Worm (Caenorhabditis elegans) whole organism, L1 larva: Measurements from ENCODE around the gene F18G5.6.
A peak's percentile ranks its signal among the peaks of the same experiment; 100 is the strongest.

Experiments
- C04F5.9 ChIP-seq: sonication (generic microtip); optimal IDR thresholded peaks from 2 replicates; lab custom pipeline; 2016; ENCODE audit warnings: missing genetic modification characterization, missing compliant biosample characterization
- C34B4.2 ChIP-seq: sonication (generic microtip); optimal IDR thresholded peaks from 2 replicates; lab custom pipeline; 2017; ENCODE audit warnings: mild to moderate bottlenecking, missing genetic modification characterization, missing compliant biosample characterization
- Y116A8C.19 ChIP-seq: sonication (generic microtip); optimal IDR thresholded peaks from 2 replicates; lab custom pipeline; 2016; ENCODE audit warnings: missing compliant biosample characterization, missing genetic modification characterization, borderline replicate concordance
- alr-1 ChIP-seq: fragments of 200-800 bp; sonication (Bioruptor generic); optimal IDR thresholded peaks from 2 replicates; lab custom pipeline; 2018; ENCODE audit warnings: borderline replicate concordance, mild to moderate bottlenecking, missing genetic modification characterization, missing compliant biosample characterization
- ama-1 ChIP-seq: fragments of 150-350 bp; optimal IDR thresholded peaks from 2 replicates; lab custom pipeline; 2014
- blmp-1 ChIP-seq: fragments of 150-350 bp; optimal IDR thresholded peaks from 2 replicates; lab custom pipeline; 2014; ENCODE audit warnings: missing biosample characterization, missing genetic modification characterization
- ceh-88 ChIP-seq: fragments of 200-800 bp; sonication (Bioruptor generic); IDR thresholded peaks from 2 replicates; pipeline ENCODE4 v1.3.6; 2022; ENCODE audit warnings: missing genetic modification characterization, missing compliant biosample characterization
- ceh-90 ChIP-seq: sonication (generic microtip); optimal IDR thresholded peaks from 2 replicates; lab custom pipeline; 2016; ENCODE audit warnings: missing genetic modification characterization, missing compliant biosample characterization
- ces-1 ChIP-seq: fragments of 150-350 bp; optimal IDR thresholded peaks from 2 replicates; lab custom pipeline; 2014; ENCODE audit warnings: missing biosample characterization, missing genetic modification reagents, missing genetic modification characterization
- dsc-1 ChIP-seq: sonication (generic microtip); optimal IDR thresholded peaks from 2 replicates; lab custom pipeline; 2016; ENCODE audit warnings: mild to moderate bottlenecking, missing genetic modification characterization, missing compliant biosample characterization
- efl-1 ChIP-seq, 4 experiments: fragments of 150-350 bp; optimal IDR thresholded peaks in 3 of 4; peaks in 1 of 4; 1 replicate in 1 of 4; 2 replicates in 3 of 4; lab custom pipeline; 2014; ENCODE audit warnings: missing biosample characterization in 2 of 4, missing genetic modification characterization in 2 of 4, missing genetic modification reagents in 2 of 4
- efl-3 ChIP-seq: fragments of 200-800 bp; sonication (Bioruptor generic); optimal IDR thresholded peaks from 2 replicates; lab custom pipeline; 2018; ENCODE audit warnings: mild to moderate bottlenecking, missing genetic modification characterization, missing compliant biosample characterization
- egl-13 ChIP-seq: sonication (generic microtip); optimal IDR thresholded peaks from 2 replicates; lab custom pipeline; 2016; ENCODE audit warnings: missing genotype, missing genetic modification reagents, missing genetic modification characterization, missing compliant biosample characterization
- egl-27 ChIP-seq, 2 experiments: fragments of 150-350 bp in 1 of 2; sonication (generic microtip); optimal IDR thresholded peaks; 3 replicates each; lab custom pipeline; 2017 to 2018; ENCODE audit warnings: missing biosample characterization in 2 of 2, missing genetic modification characterization in 2 of 2, missing genetic modification reagents in 2 of 2
- elt-2 ChIP-seq: sonication (generic microtip); optimal IDR thresholded peaks from 2 replicates; lab custom pipeline; 2016; ENCODE audit warnings: missing genetic modification characterization, mild to moderate bottlenecking, inconsistent platforms, missing compliant biosample characterization, missing genetic modification reagents
- elt-3 ChIP-seq, 6 experiments: fragments of 150-350 bp in 1 of 6; sonication (generic microtip); optimal IDR thresholded peaks; 2 replicates each; lab custom pipeline; 2017 to 2018; ENCODE audit warnings: missing biosample characterization in 6 of 6, missing genetic modification characterization in 6 of 6, inconsistent platforms in 1 of 6
- ets-5 ChIP-seq: fragments of 200-800 bp; sonication (Bioruptor generic); IDR thresholded peaks from 2 replicates; pipeline ENCODE4 v1.3.6; 2022; ENCODE audit warnings: missing genetic modification characterization, missing compliant biosample characterization
- hlh-4 ChIP-seq: sonication (generic microtip); optimal IDR thresholded peaks from 2 replicates; lab custom pipeline; 2016; ENCODE audit warnings: mild to moderate bottlenecking, missing genetic modification characterization, missing compliant biosample characterization
- hpl-2 ChIP-seq: fragments of 150-350 bp; optimal IDR thresholded peaks from 2 replicates; lab custom pipeline; 2014; ENCODE audit warnings: missing biosample characterization, missing genetic modification reagents, missing genetic modification characterization
- irx-1 ChIP-seq: sonication (generic microtip); optimal IDR thresholded peaks from 2 replicates; lab custom pipeline; 2016; ENCODE audit warnings: missing genetic modification characterization, missing compliant biosample characterization
- isw-1 ChIP-seq: fragments of 200-800 bp; sonication (Bioruptor generic); IDR thresholded peaks from 2 replicates; pipeline ENCODE4 v1.3.6; 2022; ENCODE audit warnings: missing genetic modification characterization, missing compliant biosample characterization
- jun-1 ChIP-seq: fragments of 150-350 bp; optimal IDR thresholded peaks from 2 replicates; lab custom pipeline; 2014; ENCODE audit warnings: missing biosample characterization, missing genetic modification reagents, missing genetic modification characterization
- lin-13 ChIP-seq: fragments of 150-350 bp; optimal IDR thresholded peaks from 2 replicates; lab custom pipeline; 2014; ENCODE audit warnings: missing biosample characterization, missing genetic modification reagents, missing genetic modification characterization
- lin-14 ChIP-seq: fragments of 200-800 bp; sonication (Bioruptor generic); optimal IDR thresholded peaks from 2 replicates; lab custom pipeline; 2018; ENCODE audit warnings: mild to moderate bottlenecking, missing genetic modification characterization, moderate library complexity, missing compliant biosample characterization
- lin-15B ChIP-seq: fragments of 150-350 bp; sonication (generic microtip); optimal IDR thresholded peaks from 3 replicates; lab custom pipeline; 2014; ENCODE audit warnings: missing biosample characterization, missing genetic modification characterization
- lin-35 ChIP-seq, 2 experiments: fragments of 150-350 bp; optimal IDR thresholded peaks; 2 replicates each; lab custom pipeline; 2014; ENCODE audit warnings: missing biosample characterization in 2 of 2, missing genetic modification characterization in 2 of 2, missing genetic modification reagents in 2 of 2
- lir-3 ChIP-seq: sonication (generic microtip); optimal IDR thresholded peaks from 2 replicates; lab custom pipeline; 2016; ENCODE audit warnings: mild to moderate bottlenecking, missing genetic modification characterization, moderate library complexity, missing compliant biosample characterization; ENCODE audit not compliant: poor library complexity
- lsy-2 ChIP-seq, 2 experiments: fragments of 150-350 bp; optimal IDR thresholded peaks; 2 replicates each; lab custom pipeline; 2014; ENCODE audit warnings: missing biosample characterization in 2 of 2, missing genetic modification characterization in 2 of 2
- mab-9 ChIP-seq: fragments of 200-800 bp; sonication (Bioruptor generic); IDR thresholded peaks from 2 replicates; pipeline ENCODE4 v1.3.6; 2022; ENCODE audit warnings: missing genetic modification reagents, missing genetic modification characterization, missing compliant biosample characterization
- mef-2 ChIP-seq: fragments of 150-350 bp; optimal IDR thresholded peaks from 2 replicates; lab custom pipeline; 2014; ENCODE audit warnings: missing biosample characterization, missing genetic modification characterization
- mep-1 ChIP-seq: fragments of 150-350 bp; optimal IDR thresholded peaks from 2 replicates; lab custom pipeline; 2014; ENCODE audit warnings: missing biosample characterization, missing genetic modification characterization
- nhr-11 ChIP-seq: fragments of 150-350 bp; optimal IDR thresholded peaks from 2 replicates; lab custom pipeline; 2014; ENCODE audit warnings: missing biosample characterization, missing genetic modification characterization
- nhr-237 ChIP-seq: fragments of 150-350 bp; optimal IDR thresholded peaks from 2 replicates; lab custom pipeline; 2014; ENCODE audit warnings: missing biosample characterization, missing genetic modification characterization
- nhr-28 ChIP-seq: fragments of 150-350 bp; optimal IDR thresholded peaks from 2 replicates; lab custom pipeline; 2014; ENCODE audit warnings: missing biosample characterization, missing genetic modification characterization
- nhr-71 ChIP-seq: sonication (generic microtip); optimal IDR thresholded peaks from 2 replicates; lab custom pipeline; 2016; ENCODE audit warnings: mild to moderate bottlenecking, missing genetic modification characterization, moderate library complexity, missing compliant biosample characterization
- nhr-76 ChIP-seq: sonication (generic microtip); optimal IDR thresholded peaks from 2 replicates; lab custom pipeline; 2017; ENCODE audit warnings: missing biosample characterization, missing genetic modification characterization
- nhr-77 ChIP-seq: fragments of 150-350 bp; optimal IDR thresholded peaks from 2 replicates; lab custom pipeline; 2014; ENCODE audit warnings: missing biosample characterization, missing genetic modification characterization
- nhr-90 ChIP-seq: sonication (generic microtip); optimal IDR thresholded peaks from 2 replicates; lab custom pipeline; 2016; ENCODE audit warnings: mild to moderate bottlenecking, missing genetic modification characterization, missing compliant biosample characterization; ENCODE audit not compliant: poor library complexity
- pag-3 ChIP-seq: sonication (generic microtip); optimal IDR thresholded peaks from 2 replicates; lab custom pipeline; 2017; ENCODE audit warnings: missing genetic modification characterization, mild to moderate bottlenecking, missing compliant biosample characterization, antibody characterized with exemption, borderline replicate concordance; ENCODE audit not compliant: insufficient read depth
- pqm-1 ChIP-seq: sonication (generic microtip); optimal IDR thresholded peaks from 3 replicates; lab custom pipeline; 2017; ENCODE audit warnings: missing biosample characterization, missing genetic modification characterization
- snpc-4 ChIP-seq: fragments of 150-350 bp; optimal IDR thresholded peaks from 2 replicates; lab custom pipeline; 2014; ENCODE audit warnings: missing biosample characterization, missing genetic modification characterization
- snu-23 ChIP-seq: sonication (generic microtip); optimal IDR thresholded peaks from 2 replicates; lab custom pipeline; 2016; ENCODE audit warnings: missing genetic modification characterization, missing compliant biosample characterization
- sox-4 ChIP-seq: sonication (generic microtip); optimal IDR thresholded peaks from 2 replicates; lab custom pipeline; 2016; ENCODE audit warnings: missing genetic modification characterization, missing compliant biosample characterization
- sptf-1 ChIP-seq: fragments of 150-350 bp; optimal IDR thresholded peaks from 2 replicates; lab custom pipeline; 2014; ENCODE audit warnings: missing biosample characterization, missing genetic modification characterization
- sup-37 ChIP-seq: fragments of 200-800 bp; sonication (Bioruptor generic); optimal IDR thresholded peaks from 2 replicates; lab custom pipeline; 2018; ENCODE audit warnings: mild to moderate bottlenecking, missing genetic modification characterization, missing compliant biosample characterization
- swsn-7 ChIP-seq: sonication (generic microtip); optimal IDR thresholded peaks from 2 replicates; lab custom pipeline; 2016; ENCODE audit warnings: missing genetic modification characterization, missing compliant biosample characterization
- tlp-1 ChIP-seq: fragments of 150-350 bp; optimal IDR thresholded peaks from 2 replicates; lab custom pipeline; 2014; ENCODE audit warnings: missing biosample characterization, missing genetic modification characterization
- unc-86 ChIP-seq: sonication (generic microtip); optimal IDR thresholded peaks from 2 replicates; lab custom pipeline; 2016; ENCODE audit warnings: missing genetic modification characterization, missing compliant biosample characterization
- vab-15 ChIP-seq: sonication (generic microtip); optimal IDR thresholded peaks from 2 replicates; lab custom pipeline; 2017; ENCODE audit warnings: missing genotype, mild to moderate bottlenecking, missing genetic modification characterization, missing compliant biosample characterization
- xbp-1 ChIP-seq: sonication (generic microtip); optimal IDR thresholded peaks from 2 replicates; lab custom pipeline; 2016; ENCODE audit warnings: missing genetic modification characterization, missing compliant biosample characterization
- zag-1 ChIP-seq: fragments of 150-350 bp; optimal IDR thresholded peaks from 2 replicates; lab custom pipeline; 2014; ENCODE audit warnings: missing biosample characterization, missing genetic modification characterization
- zip-4 ChIP-seq: fragments of 200-800 bp; sonication (Bioruptor generic); optimal IDR thresholded peaks from 2 replicates; lab custom pipeline; 2018; ENCODE audit warnings: mild to moderate bottlenecking, missing genetic modification characterization, moderate library complexity, missing compliant biosample characterization
- ztf-11 ChIP-seq, 2 experiments: sonication (generic microtip); optimal IDR thresholded peaks; 2 replicates each; lab custom pipeline; 2016 to 2017; ENCODE audit warnings: missing genetic modification characterization in 2 of 2, missing biosample characterization in 1 of 2, missing compliant biosample characterization in 1 of 2

F18G5.6 gene

DNA sequence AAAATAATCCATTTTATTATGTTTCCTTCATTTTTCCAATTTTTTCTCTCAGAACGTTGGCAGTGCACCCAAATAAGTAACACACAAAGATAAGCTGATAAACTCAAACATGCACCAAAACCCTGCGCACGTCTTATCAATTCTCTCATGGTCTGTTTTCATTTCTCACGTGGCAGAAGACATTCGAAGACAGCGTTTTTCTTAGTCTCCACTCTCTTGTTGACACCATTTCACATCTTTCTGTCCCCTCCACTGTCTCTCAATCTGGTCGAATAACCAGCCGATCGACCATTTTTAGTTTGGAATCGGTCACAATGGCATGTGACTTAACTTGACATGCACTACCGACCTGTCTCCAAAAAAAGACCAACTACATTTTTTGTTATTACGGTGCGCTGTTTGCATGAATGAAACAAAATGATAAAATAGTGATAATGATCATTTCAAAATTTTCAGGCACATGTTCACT lies 50.2 kb downstream of the F18G5.6 start, which contains the start of gene C35B8.3 (continued):
- TF ChIP-seq sox-4 (tag; lab: Kevin White, UChicago) (no peak), unc-86 (tag; lab: Kevin White, UChicago) (no peak), nhr-76 (tag; lab: Kevin White, UChicago) (no peak), swsn-7 (tag; lab: Kevin White, UChicago) (no peak), ceh-88 (GFP tag; lab: Robert Waterston, UW) (no peak), elt-2 (peak; percentile 81), pqm-1 (tag; lab: Kevin White, UChicago) (no peak), tlp-1 (no peak), ceh-90 (tag; lab: Kevin White, UChicago) (no peak), mep-1 (tag; lab: Kevin White, UChicago) (peak; percentile 29), ama-1 (lab: Kevin White, UChicago) (no peak), snu-23 (GFP tag; lab: Kevin White, UChicago) (peak; percentile 76), hpl-2 (GFP tag; lab: Kevin White, UChicago) (no peak), mef-2 (tag; lab: Kevin White, UChicago) (no peak), Y116A8C.19 (tag; lab: Kevin White, UChicago) (no peak), jun-1 (tag; lab: Kevin White, UChicago) (peak; percentile 20), nhr-77 (tag; lab: Kevin White, UChicago) (no peak), nhr-237 (tag; lab: Kevin White, UChicago) (no peak), isw-1 (no peak), lin-13 (GFP tag; lab: Kevin White, UChicago) (no peak), ces-1 (GFP tag; lab: Kevin White, UChicago) (no peak), nhr-28 (no peak), lin-14 (GFP tag; lab: Kevin White, UChicago) (peak; percentile 70), pag-3 (tag; lab: Kevin White, UChicago) (no peak), egl-13 (tag; lab: Kevin White, UChicago) (no peak), alr-1 (tag; lab: Kevin White, UChicago) (no peak), sptf-1 (tag; lab: Kevin White, UChicago) (no peak), elt-3 (tag; optimal IDR thresholded peaks at IDR 0.05; lab: Kevin White, UChicago) (peak in 4 of 6 experiments; percentile 15 to 87 (median 42)), mab-9 (GFP tag; lab: Robert Waterston, UW) (no peak), lin-35 (GFP tag; optimal IDR thresholded peaks at IDR 0.05; lab: Kevin White, UChicago) (peak in 1 of 2 experiments; percentile 79), vab-15 (tag; lab: Kevin White, UChicago) (no peak), xbp-1 (no peak), ets-5 (no peak), irx-1 (tag; lab: Kevin White, UChicago) (no peak), ztf-11 (tag; optimal IDR thresholded peaks at IDR 0.05; lab: Kevin White, UChicago) (no peak), lsy-2 (tag; optimal IDR thresholded peaks at IDR 0.05; lab: Kevin White, UChicago) (peak in 1 of 2 experiments; percentile 47), zag-1 (tag; lab: Kevin White, UChicago) (no peak), efl-1 (optimal IDR thresholded peaks at IDR 0.05; lab: Kevin White, UChicago) (no peak), efl-1 (GFP tag; optimal IDR thresholded peaks at IDR 0.05 in 1 of 2; lab: Kevin White, UChicago) (peak in 1 of 2 experiments; percentile 91), sup-37 (GFP tag; lab: Kevin White, UChicago) (no peak), efl-3 (GFP tag; lab: Kevin White, UChicago) (no peak), snpc-4 (tag; lab: Kevin White, UChicago) (no peak), nhr-11 (tag; lab: Kevin White, UChicago) (no peak), C34B4.2 (no peak), egl-27 (tag; optimal IDR thresholded peaks at IDR 0.05; lab: Kevin White, UChicago) (no peak), hlh-4 (tag; lab: Kevin White, UChicago) (no peak), blmp-1 (tag; lab: Kevin White, UChicago) (peak; percentile 77), dsc-1 (tag; lab: Kevin White, UChicago) (no peak), nhr-90 (tag; lab: Kevin White, UChicago) (peak; percentile 73), zip-4 (no peak), lir-3 (tag; lab: Kevin White, UChicago) (no peak), lin-15B (tag; lab: Kevin White, UChicago) (no peak), C04F5.9 (no peak), nhr-71 (peak; percentile 72)
